Fruit fly (Drosophila melanogaster): ENCODE results near the gene CG33784.

Gene CG33784

dm6 chr3R:10086222-10086621 lies 18.5 kb downstream of the CG33784 start:
- no peak for TF ChIP-seq CG15710 (tag; optimal IDR thresholded peaks at IDR 0.05)
- TF ChIP-seq CG34367 (tag; optimal IDR thresholded peaks at IDR 0.05), result no peak
- no peak for TF ChIP-seq CG4496 (GFP tag; IDR thresholded peaks at IDR 0.05)
- no peak for TF ChIP-seq D1 (tag; optimal IDR thresholded peaks at IDR 0.05)
- TF ChIP-seq CG10348 (GFP tag; IDR thresholded peaks at IDR 0.05), result no peak
- no peak for TF ChIP-seq CG8159 (tag; optimal IDR thresholded peaks at IDR 0.05)
- no peak for TF ChIP-seq CG8301 (tag; optimal IDR thresholded peaks at IDR 0.05)
- no peak for TF ChIP-seq CG17806 (tag; optimal IDR thresholded peaks at IDR 0.05)
- TF ChIP-seq EcR (GFP tag; optimal IDR thresholded peaks at IDR 0.05), result no peak
- TF ChIP-seq CG9948 (tag; optimal IDR thresholded peaks at IDR 0.05), result no peak
- TF ChIP-seq Pif1B (GFP tag; optimal IDR thresholded peaks at IDR 0.05), result no peak
- no peak for TF ChIP-seq CG32121 (GFP tag; IDR thresholded peaks at IDR 0.05)
- no peak for TF ChIP-seq CG13204 (GFP tag; optimal IDR thresholded peaks at IDR 0.05)
- no peak for TF ChIP-seq Snoo (tag; optimal IDR thresholded peaks at IDR 0.05)
- no peak for TF ChIP-seq Ets98B (GFP tag; IDR thresholded peaks at IDR 0.05)
- no peak for TF ChIP-seq CG12605 (GFP tag; IDR thresholded peaks at IDR 0.05)
- TF ChIP-seq fd96Ca (GFP tag; IDR thresholded peaks at IDR 0.05), result no peak
- TF ChIP-seq Pif1A (GFP tag; optimal IDR thresholded peaks at IDR 0.05), result no peak
- TF ChIP-seq gl (tag; optimal IDR thresholded peaks at IDR 0.05), result no peak
- TF ChIP-seq rn (GFP tag; IDR thresholded peaks at IDR 0.05), result no peak

- no peak for TF ChIP-seq D1 (tag; optimal IDR thresholded peaks at IDR 0.05)
- TF ChIP-seq gl (tag; optimal IDR thresholded peaks at IDR 0.05), result no peak
- TF ChIP-seq CG12605 (GFP tag; IDR thresholded peaks at IDR 0.05), result no peak
- no peak for TF ChIP-seq fd96Ca (GFP tag; IDR thresholded peaks at IDR 0.05)
- TF ChIP-seq CG8301 (tag; optimal IDR thresholded peaks at IDR 0.05), result no peak
- TF ChIP-seq CG8159 (tag; optimal IDR thresholded peaks at IDR 0.05), result no peak
- no peak for TF ChIP-seq CG10348 (GFP tag; IDR thresholded peaks at IDR 0.05)
- TF ChIP-seq rn (GFP tag; IDR thresholded peaks at IDR 0.05), result no peak
- TF ChIP-seq CG9948 (tag; optimal IDR thresholded peaks at IDR 0.05), result peak; percentile 2
Observed at dm6 chr3R:10086683-10087082, 19.0 kb downstream of the CG33784 start.

- TF ChIP-seq fd96Ca (GFP tag; IDR thresholded peaks at IDR 0.05), result peak; percentile 93
- peak; percentile 91 for TF ChIP-seq CG9948 (tag; optimal IDR thresholded peaks at IDR 0.05)
- peak; percentile 96 for TF ChIP-seq Pif1A (GFP tag; optimal IDR thresholded peaks at IDR 0.05)
- peak; percentile 93 for TF ChIP-seq CG4496 (GFP tag; IDR thresholded peaks at IDR 0.05)
- peak; percentile 80 for TF ChIP-seq gl (tag; optimal IDR thresholded peaks at IDR 0.05)
- peak; percentile 41; the same call in 1 of the 2 replicates for TF ChIP-seq CG10348 (GFP tag; IDR thresholded peaks at IDR 0.05)
- TF ChIP-seq CG8159 (tag; optimal IDR thresholded peaks at IDR 0.05), result peak; percentile 89
- TF ChIP-seq Pif1B (GFP tag; optimal IDR thresholded peaks at IDR 0.05), result peak; percentile 90
- peak; percentile 65 for TF ChIP-seq CG13204 (GFP tag; optimal IDR thresholded peaks at IDR 0.05)
- peak; percentile 88 for TF ChIP-seq D1 (tag; optimal IDR thresholded peaks at IDR 0.05)
- peak; percentile 85 for TF ChIP-seq CG32121 (GFP tag; IDR thresholded peaks at IDR 0.05)
- peak; percentile 77 for TF ChIP-seq CG12605 (GFP tag; IDR thresholded peaks at IDR 0.05)
- peak; percentile 89 for TF ChIP-seq CG15710 (tag; optimal IDR thresholded peaks at IDR 0.05)
- peak; percentile 81 for TF ChIP-seq Ets98B (GFP tag; IDR thresholded peaks at IDR 0.05)
- TF ChIP-seq Snoo (tag; optimal IDR thresholded peaks at IDR 0.05), result peak; percentile 70
- peak; percentile 89 for TF ChIP-seq CG34367 (tag; optimal IDR thresholded peaks at IDR 0.05)
- TF ChIP-seq rn (GFP tag; IDR thresholded peaks at IDR 0.05), result peak; percentile 90
- TF ChIP-seq CG8301 (tag; optimal IDR thresholded peaks at IDR 0.05), result peak; percentile 78
- peak; percentile 91 for TF ChIP-seq CG17806 (tag; optimal IDR thresholded peaks at IDR 0.05)
- peak; percentile 92 for TF ChIP-seq EcR (GFP tag; optimal IDR thresholded peaks at IDR 0.05)
- peak; percentile 83 for TF ChIP-seq CG14655 (GFP tag; optimal IDR thresholded peaks at IDR 0.05)
Observed at dm6 chr3R:10087206-10087927, 19.7 kb downstream of the CG33784 start.

- TF ChIP-seq Snoo (tag; optimal IDR thresholded peaks at IDR 0.05) (peak; percentile 17), Ets98B (GFP tag; IDR thresholded peaks at IDR 0.05) (peak; percentile 35; the same call in 1 of the 2 replicates), CG9948 (tag; optimal IDR thresholded peaks at IDR 0.05) (no peak), CG4496 (GFP tag; IDR thresholded peaks at IDR 0.05) (peak; percentile 54; the same call in 1 of the 3 replicates), Pif1B (GFP tag; optimal IDR thresholded peaks at IDR 0.05) (peak; percentile 23), EcR (GFP tag; optimal IDR thresholded peaks at IDR 0.05) (peak; percentile 84)
Observed at dm6 chr3R:10089171-10089664, 21.5 kb downstream of the CG33784 start.

- TF ChIP-seq Pif1B (GFP tag; optimal IDR thresholded peaks at IDR 0.05), result no peak
- peak; percentile 31; the same call in 1 of the 3 replicates for TF ChIP-seq CG4496 (GFP tag; IDR thresholded peaks at IDR 0.05)
- no peak for TF ChIP-seq fd96Ca (GFP tag; IDR thresholded peaks at IDR 0.05)
- TF ChIP-seq Pif1A (GFP tag; optimal IDR thresholded peaks at IDR 0.05), result no peak
Observed at dm6 chr3R:10090906-10091305, 23.2 kb downstream of the CG33784 start.

dm6 chr3R:10091513-10091912 lies 23.8 kb downstream of the CG33784 start:
- TF ChIP-seq fd96Ca (GFP tag; IDR thresholded peaks at IDR 0.05) (no peak), CG4496 (GFP tag; IDR thresholded peaks at IDR 0.05) (no peak), gl (tag; optimal IDR thresholded peaks at IDR 0.05) (no peak), Snoo (tag; optimal IDR thresholded peaks at IDR 0.05) (no peak), CG14655 (GFP tag; optimal IDR thresholded peaks at IDR 0.05) (no peak), CG17806 (tag; optimal IDR thresholded peaks at IDR 0.05) (no peak), CG9948 (tag; optimal IDR thresholded peaks at IDR 0.05) (no peak), EcR (GFP tag; optimal IDR thresholded peaks at IDR 0.05) (no peak), CG13204 (GFP tag; optimal IDR thresholded peaks at IDR 0.05) (no peak), CG10348 (GFP tag; IDR thresholded peaks at IDR 0.05) (no peak), D1 (tag; optimal IDR thresholded peaks at IDR 0.05) (no peak)

Measured in whole organism, pupa.